Worm (Caenorhabditis elegans) whole organism, L1 larva: ENCODE data around the gene cdt-2.

ENCODE experiments used
- elt-2 ChIP-seq: sonication (generic microtip); optimal IDR thresholded peaks from 2 replicates; lab custom pipeline; 2016; ENCODE audit warnings: missing genetic modification characterization, mild to moderate bottlenecking, inconsistent platforms, missing compliant biosample characterization, missing genetic modification reagents
- lin-13 ChIP-seq: fragments of 150-350 bp; optimal IDR thresholded peaks from 2 replicates; lab custom pipeline; 2014; ENCODE audit warnings: missing biosample characterization, missing genetic modification reagents, missing genetic modification characterization
- nhr-28 ChIP-seq: fragments of 150-350 bp; optimal IDR thresholded peaks from 2 replicates; lab custom pipeline; 2014; ENCODE audit warnings: missing biosample characterization, missing genetic modification characterization
- tlp-1 ChIP-seq: fragments of 150-350 bp; optimal IDR thresholded peaks from 2 replicates; lab custom pipeline; 2014; ENCODE audit warnings: missing biosample characterization, missing genetic modification characterization
- ztf-11 ChIP-seq, 2 experiments: sonication (generic microtip); optimal IDR thresholded peaks; 2 replicates each; lab custom pipeline; 2016 to 2017; ENCODE audit warnings: missing genetic modification characterization in 2 of 2, missing biosample characterization in 1 of 2, missing compliant biosample characterization in 1 of 2

ce11 chrV:14945124-14945523, 45.8 kb downstream of the cdt-2 start:
- TF ChIP-seq lin-13 (GFP tag; lab: Kevin White, UChicago) (no peak), elt-2 (no peak), tlp-1 (tag; lab: Kevin White, UChicago) (no peak), ztf-11 (tag; optimal IDR thresholded peaks at IDR 0.05; lab: Kevin White, UChicago) (no peak), nhr-28 (no peak)
